Worm (Caenorhabditis elegans) whole organism, L1 larva: ENCODE measurements around the gene ZK1320.5.

Experiments
- F16B12.6 ChIP-seq: fragments of 150-350 bp; optimal IDR thresholded peaks from 2 replicates; lab custom pipeline; 2014; ENCODE audit warnings: missing biosample characterization, missing genetic modification characterization
- aha-1 ChIP-seq: fragments of 150-350 bp; optimal IDR thresholded peaks from 2 replicates; lab custom pipeline; 2014; ENCODE audit warnings: missing biosample characterization, missing genetic modification characterization
- alr-1 ChIP-seq: fragments of 200-800 bp; sonication (Bioruptor generic); optimal IDR thresholded peaks from 2 replicates; lab custom pipeline; 2018; ENCODE audit warnings: borderline replicate concordance, mild to moderate bottlenecking, missing genetic modification characterization, missing compliant biosample characterization
- aly-2 ChIP-seq: fragments of 150-350 bp; optimal IDR thresholded peaks from 2 replicates; lab custom pipeline; 2014; ENCODE audit warnings: missing biosample characterization, missing genetic modification characterization
- ceh-8 ChIP-seq: fragments of 200-800 bp; sonication (Bioruptor generic); optimal IDR thresholded peaks from 2 replicates; lab custom pipeline; 2018; ENCODE audit warnings: mild to moderate bottlenecking, missing genetic modification characterization, moderate library complexity, missing compliant biosample characterization
- ceh-90 ChIP-seq: sonication (generic microtip); optimal IDR thresholded peaks from 2 replicates; lab custom pipeline; 2016; ENCODE audit warnings: missing genetic modification characterization, missing compliant biosample characterization
- ces-1 ChIP-seq: fragments of 150-350 bp; optimal IDR thresholded peaks from 2 replicates; lab custom pipeline; 2014; ENCODE audit warnings: missing biosample characterization, missing genetic modification reagents, missing genetic modification characterization
- dpl-1 ChIP-seq, 3 experiments: fragments of 150-350 bp in 2 of 3; sonication (generic microtip) in 1 of 3; optimal IDR thresholded peaks; 2 replicates each; lab custom pipeline; 2014 to 2017; ENCODE audit warnings: missing biosample characterization in 3 of 3, missing genetic modification characterization in 3 of 3, missing genetic modification reagents in 3 of 3
- efl-1 ChIP-seq, 4 experiments: fragments of 150-350 bp; optimal IDR thresholded peaks in 3 of 4; peaks in 1 of 4; 1 replicate in 1 of 4; 2 replicates in 3 of 4; lab custom pipeline; 2014; ENCODE audit warnings: missing biosample characterization in 2 of 4, missing genetic modification characterization in 2 of 4, missing genetic modification reagents in 2 of 4
- egl-13 ChIP-seq: sonication (generic microtip); optimal IDR thresholded peaks from 2 replicates; lab custom pipeline; 2016; ENCODE audit warnings: missing genotype, missing genetic modification reagents, missing genetic modification characterization, missing compliant biosample characterization
- egl-27 ChIP-seq, 2 experiments: fragments of 150-350 bp in 1 of 2; sonication (generic microtip); optimal IDR thresholded peaks; 3 replicates each; lab custom pipeline; 2017 to 2018; ENCODE audit warnings: missing biosample characterization in 2 of 2, missing genetic modification characterization in 2 of 2, missing genetic modification reagents in 2 of 2
- elt-3 ChIP-seq, 6 experiments: fragments of 150-350 bp in 1 of 6; sonication (generic microtip); optimal IDR thresholded peaks; 2 replicates each; lab custom pipeline; 2017 to 2018; ENCODE audit warnings: missing biosample characterization in 6 of 6, missing genetic modification characterization in 6 of 6, inconsistent platforms in 1 of 6
- ets-5 ChIP-seq: fragments of 200-800 bp; sonication (Bioruptor generic); IDR thresholded peaks from 2 replicates; pipeline ENCODE4 v1.3.6; 2022; ENCODE audit warnings: missing genetic modification characterization, missing compliant biosample characterization
- fkh-10 ChIP-seq: sonication (generic microtip); optimal IDR thresholded peaks from 2 replicates; lab custom pipeline; 2017; ENCODE audit warnings: missing biosample characterization, missing genetic modification reagents, missing genetic modification characterization
- grh-1 ChIP-seq: fragments of 200-800 bp; sonication (Bioruptor generic); IDR thresholded peaks from 2 replicates; pipeline ENCODE4 v1.3.6; 2022; ENCODE audit warnings: missing genetic modification reagents, missing genetic modification characterization, missing compliant biosample characterization
- hlh-17 ChIP-seq: fragments of 200-800 bp; sonication (Bioruptor generic); optimal IDR thresholded peaks from 2 replicates; lab custom pipeline; 2018; ENCODE audit warnings: missing genetic modification characterization, mild to moderate bottlenecking, missing compliant biosample characterization, moderate library complexity, borderline replicate concordance
- hpl-2 ChIP-seq: fragments of 150-350 bp; optimal IDR thresholded peaks from 2 replicates; lab custom pipeline; 2014; ENCODE audit warnings: missing biosample characterization, missing genetic modification reagents, missing genetic modification characterization
- irx-1 ChIP-seq: sonication (generic microtip); optimal IDR thresholded peaks from 2 replicates; lab custom pipeline; 2016; ENCODE audit warnings: missing genetic modification characterization, missing compliant biosample characterization
- lin-14 ChIP-seq: fragments of 200-800 bp; sonication (Bioruptor generic); optimal IDR thresholded peaks from 2 replicates; lab custom pipeline; 2018; ENCODE audit warnings: mild to moderate bottlenecking, missing genetic modification characterization, moderate library complexity, missing compliant biosample characterization
- lin-15B ChIP-seq: fragments of 150-350 bp; sonication (generic microtip); optimal IDR thresholded peaks from 3 replicates; lab custom pipeline; 2014; ENCODE audit warnings: missing biosample characterization, missing genetic modification characterization
- lin-35 ChIP-seq, 2 experiments: fragments of 150-350 bp; optimal IDR thresholded peaks; 2 replicates each; lab custom pipeline; 2014; ENCODE audit warnings: missing biosample characterization in 2 of 2, missing genetic modification characterization in 2 of 2, missing genetic modification reagents in 2 of 2
- lir-3 ChIP-seq: sonication (generic microtip); optimal IDR thresholded peaks from 2 replicates; lab custom pipeline; 2016; ENCODE audit warnings: mild to moderate bottlenecking, missing genetic modification characterization, moderate library complexity, missing compliant biosample characterization; ENCODE audit not compliant: poor library complexity
- lsy-2 ChIP-seq, 2 experiments: fragments of 150-350 bp; optimal IDR thresholded peaks; 2 replicates each; lab custom pipeline; 2014; ENCODE audit warnings: missing biosample characterization in 2 of 2, missing genetic modification characterization in 2 of 2
- mdl-1 ChIP-seq, 2 experiments: fragments of 150-350 bp; optimal IDR thresholded peaks; 2 replicates each; lab custom pipeline; 2014 to 2017; ENCODE audit warnings: missing biosample characterization in 2 of 2, missing genetic modification characterization in 2 of 2, inconsistent platforms in 1 of 2
- mep-1 ChIP-seq: fragments of 150-350 bp; optimal IDR thresholded peaks from 2 replicates; lab custom pipeline; 2014; ENCODE audit warnings: missing biosample characterization, missing genetic modification characterization
- nhr-11 ChIP-seq: fragments of 150-350 bp; optimal IDR thresholded peaks from 2 replicates; lab custom pipeline; 2014; ENCODE audit warnings: missing biosample characterization, missing genetic modification characterization
- nhr-12 ChIP-seq: sonication (generic microtip); optimal IDR thresholded peaks from 2 replicates; lab custom pipeline; 2017; ENCODE audit warnings: missing biosample characterization, missing genetic modification characterization
- nhr-19 ChIP-seq: fragments of 200-800 bp; sonication (Bioruptor generic); conservative IDR thresholded peaks from 2 replicates; pipeline ENCODE4 v1.3.6; 2022; ENCODE audit warnings: missing genetic modification characterization, missing compliant biosample characterization
- nhr-47 ChIP-seq: sonication (generic microtip); optimal IDR thresholded peaks from 2 replicates; lab custom pipeline; 2016; ENCODE audit warnings: mild to moderate bottlenecking, missing genetic modification characterization, moderate library complexity, missing compliant biosample characterization
- nhr-71 ChIP-seq: sonication (generic microtip); optimal IDR thresholded peaks from 2 replicates; lab custom pipeline; 2016; ENCODE audit warnings: mild to moderate bottlenecking, missing genetic modification characterization, moderate library complexity, missing compliant biosample characterization
- nhr-76 ChIP-seq: sonication (generic microtip); optimal IDR thresholded peaks from 2 replicates; lab custom pipeline; 2017; ENCODE audit warnings: missing biosample characterization, missing genetic modification characterization
- nhr-84 ChIP-seq: sonication (generic microtip); optimal IDR thresholded peaks from 2 replicates; lab custom pipeline; 2017; ENCODE audit warnings: missing biosample characterization, missing genetic modification characterization
- pag-3 ChIP-seq: sonication (generic microtip); optimal IDR thresholded peaks from 2 replicates; lab custom pipeline; 2017; ENCODE audit warnings: missing genetic modification characterization, mild to moderate bottlenecking, missing compliant biosample characterization, antibody characterized with exemption, borderline replicate concordance; ENCODE audit not compliant: insufficient read depth
- pax-3 ChIP-seq: fragments of 200-800 bp; sonication (Bioruptor generic); optimal IDR thresholded peaks from 2 replicates; lab custom pipeline; 2018; ENCODE audit warnings: mild to moderate bottlenecking, missing genetic modification characterization, moderate library complexity, missing compliant biosample characterization
- rnt-1 ChIP-seq: sonication (generic microtip); optimal IDR thresholded peaks from 2 replicates; lab custom pipeline; 2016; ENCODE audit warnings: mild to moderate bottlenecking, missing genetic modification characterization, moderate library complexity, missing compliant biosample characterization
- skn-1 ChIP-seq: fragments of 150-350 bp; optimal IDR thresholded peaks from 2 replicates; lab custom pipeline; 2014; ENCODE audit warnings: missing biosample characterization, missing genetic modification characterization
- snpc-4 ChIP-seq: fragments of 150-350 bp; optimal IDR thresholded peaks from 2 replicates; lab custom pipeline; 2014; ENCODE audit warnings: missing biosample characterization, missing genetic modification characterization
- swsn-7 ChIP-seq: sonication (generic microtip); optimal IDR thresholded peaks from 2 replicates; lab custom pipeline; 2016; ENCODE audit warnings: missing genetic modification characterization, missing compliant biosample characterization
- tbx-2 ChIP-seq: sonication (generic microtip); optimal IDR thresholded peaks from 2 replicates; lab custom pipeline; 2016; ENCODE audit warnings: missing genetic modification characterization, missing compliant biosample characterization
- tlp-1 ChIP-seq: fragments of 150-350 bp; optimal IDR thresholded peaks from 2 replicates; lab custom pipeline; 2014; ENCODE audit warnings: missing biosample characterization, missing genetic modification characterization
- unc-62 ChIP-seq: fragments of 150-350 bp; optimal IDR thresholded peaks from 2 replicates; lab custom pipeline; 2014; ENCODE audit warnings: missing biosample characterization, missing genetic modification reagents, missing genetic modification characterization
- unc-86 ChIP-seq: sonication (generic microtip); optimal IDR thresholded peaks from 2 replicates; lab custom pipeline; 2016; ENCODE audit warnings: missing genetic modification characterization, missing compliant biosample characterization
- vab-15 ChIP-seq: sonication (generic microtip); optimal IDR thresholded peaks from 2 replicates; lab custom pipeline; 2017; ENCODE audit warnings: missing genotype, mild to moderate bottlenecking, missing genetic modification characterization, missing compliant biosample characterization
- xbp-1 ChIP-seq: sonication (generic microtip); optimal IDR thresholded peaks from 2 replicates; lab custom pipeline; 2016; ENCODE audit warnings: missing genetic modification characterization, missing compliant biosample characterization
- zag-1 ChIP-seq: fragments of 150-350 bp; optimal IDR thresholded peaks from 2 replicates; lab custom pipeline; 2014; ENCODE audit warnings: missing biosample characterization, missing genetic modification characterization
- zip-4 ChIP-seq: fragments of 200-800 bp; sonication (Bioruptor generic); optimal IDR thresholded peaks from 2 replicates; lab custom pipeline; 2018; ENCODE audit warnings: mild to moderate bottlenecking, missing genetic modification characterization, moderate library complexity, missing compliant biosample characterization
- ztf-11 ChIP-seq, 2 experiments: sonication (generic microtip); optimal IDR thresholded peaks; 2 replicates each; lab custom pipeline; 2016 to 2017; ENCODE audit warnings: missing genetic modification characterization in 2 of 2, missing biosample characterization in 1 of 2, missing compliant biosample characterization in 1 of 2

ZK1320.5 gene

DNA sequence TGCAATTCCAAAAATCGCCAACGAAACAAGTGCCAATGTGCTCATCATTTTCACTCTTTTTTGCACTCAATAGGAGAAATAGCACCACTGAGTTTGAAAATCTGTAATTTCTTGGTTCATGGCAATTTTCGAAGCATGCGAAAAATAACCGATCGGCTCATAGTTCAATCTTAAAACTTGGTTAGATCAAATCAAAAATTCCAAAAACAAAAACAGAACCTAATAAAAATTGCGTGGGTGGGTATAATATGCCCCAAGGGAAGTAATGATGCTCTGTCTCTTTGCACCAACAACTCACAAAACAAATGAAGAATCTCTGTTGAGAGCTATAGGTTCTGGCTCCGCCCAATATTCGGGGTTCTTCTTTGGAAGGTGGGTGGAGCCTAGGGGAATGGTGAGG is 26.4 kb upstream of the ZK1320.5 start, which contains the start of gene nlp-11:
Gene nlp-11 (minus strand): TSS at position 101 of the 400 bp plus-strand sequence.
- no peak for TF ChIP-seq pax-3 (tag; lab: Kevin White, UChicago)
- no peak for TF ChIP-seq vab-15
- no peak for TF ChIP-seq aly-2
- TF ChIP-seq skn-1 (tag; lab: Kevin White, UChicago): no peak
- no peak for TF ChIP-seq nhr-47
- no peak for TF ChIP-seq nhr-19 (GFP tag; lab: Robert Waterston, UW)
- no peak for TF ChIP-seq aha-1
- no peak for TF ChIP-seq alr-1
- TF ChIP-seq snpc-4 (tag; lab: Kevin White, UChicago): no peak
- TF ChIP-seq zag-1 (tag; lab: Kevin White, UChicago): no peak
- TF ChIP-seq, all 84 proteins: peak for 0

DNA sequence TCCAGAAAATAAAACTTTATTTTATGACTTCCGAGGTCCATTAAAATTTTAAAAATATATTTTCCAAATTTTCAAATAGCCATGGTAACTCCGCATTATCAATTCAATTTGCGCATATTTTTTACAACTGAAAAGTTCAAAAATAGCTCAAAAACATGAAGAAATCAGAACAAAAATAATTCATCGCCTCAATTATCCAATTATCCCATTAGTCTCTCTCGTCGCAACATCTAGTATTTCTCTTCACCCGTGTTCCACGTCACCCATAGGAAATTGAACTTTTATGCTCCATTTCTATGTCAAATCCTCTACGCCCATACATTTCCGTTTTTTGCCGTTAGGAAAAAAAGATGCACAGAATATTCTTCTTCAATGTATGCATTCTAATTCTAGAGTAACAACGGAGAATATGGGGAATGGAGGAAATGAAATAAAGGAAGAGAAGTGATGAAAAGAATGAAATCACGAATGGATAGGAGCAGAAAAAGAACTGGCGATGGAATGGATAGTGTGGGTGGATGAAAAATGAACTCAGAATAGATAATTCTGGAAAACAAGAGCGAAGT is 24.7 kb upstream of the ZK1320.5 start:
- TF ChIP-seq dpl-1 (GFP tag; optimal IDR thresholded peaks at IDR 0.05; lab: Kevin White, UChicago) (no peak), mdl-1 (tag; optimal IDR thresholded peaks at IDR 0.05; lab: Kevin White, UChicago) (no peak), lsy-2 (tag; optimal IDR thresholded peaks at IDR 0.05; lab: Kevin White, UChicago) (peak in 1 of 2 experiments; percentile 30), egl-27 (tag; optimal IDR thresholded peaks at IDR 0.05; lab: Kevin White, UChicago) (no peak), nhr-47 (peak; percentile 24), unc-62 (no peak), ztf-11 (tag; optimal IDR thresholded peaks at IDR 0.05; lab: Kevin White, UChicago) (no peak), pag-3 (no peak), swsn-7 (tag; lab: Kevin White, UChicago) (no peak), pax-3 (tag; lab: Kevin White, UChicago) (no peak), hpl-2 (GFP tag; lab: Kevin White, UChicago) (no peak), nhr-71 (peak; percentile 28), F16B12.6 (tag; lab: Kevin White, UChicago) (no peak), lin-14 (peak; percentile 79), lin-35 (GFP tag; optimal IDR thresholded peaks at IDR 0.05; lab: Kevin White, UChicago) (no peak), lir-3 (no peak), hlh-17 (GFP tag; lab: Kevin White, UChicago) (no peak), tlp-1 (tag; lab: Kevin White, UChicago) (no peak), ces-1 (GFP tag; lab: Kevin White, UChicago) (peak; percentile 18), efl-1 (optimal IDR thresholded peaks at IDR 0.05; lab: Kevin White, UChicago) (no peak), efl-1 (GFP tag; optimal IDR thresholded peaks at IDR 0.05 in 1 of 2; lab: Kevin White, UChicago) (no peak), ceh-8 (GFP tag; lab: Kevin White, UChicago) (peak; percentile 96), tbx-2 (no peak), mep-1 (tag; lab: Kevin White, UChicago) (no peak), egl-13 (tag; lab: Kevin White, UChicago) (peak; percentile 7), ceh-90 (tag; lab: Kevin White, UChicago) (no peak), nhr-76 (tag; lab: Kevin White, UChicago) (no peak), zip-4 (GFP tag; lab: Kevin White, UChicago) (no peak), xbp-1 (no peak), lin-15B (tag; lab: Kevin White, UChicago) (no peak), elt-3 (tag; optimal IDR thresholded peaks at IDR 0.05; lab: Kevin White, UChicago) (no peak), fkh-10 (GFP tag; lab: Kevin White, UChicago) (peak; percentile 98), unc-86 (tag; lab: Kevin White, UChicago) (peak; percentile 39), skn-1 (tag; lab: Kevin White, UChicago) (no peak), irx-1 (tag; lab: Kevin White, UChicago) (peak; percentile 9), ets-5 (no peak), nhr-11 (tag; lab: Kevin White, UChicago) (no peak), grh-1 (no peak), nhr-12 (tag; lab: Kevin White, UChicago) (no peak), alr-1 (no peak), rnt-1 (tag; lab: Kevin White, UChicago) (no peak), nhr-84 (tag; lab: Kevin White, UChicago) (no peak)
